Worm (Caenorhabditis elegans) whole organism, early embryonic: ENCODE data around the gene mans-2.

Experiments used
- ama-1 ChIP-seq: fragments of 150-350 bp; optimal IDR thresholded peaks from 2 replicates; lab custom pipeline; 2014
- flt-1 ChIP-seq: fragments of 200-800 bp; sonication (Bioruptor generic); IDR thresholded peaks from 2 replicates; pipeline ENCODE4 v1.3.6; 2022; ENCODE audit warnings: missing genetic modification characterization, missing compliant biosample characterization

DNA sequence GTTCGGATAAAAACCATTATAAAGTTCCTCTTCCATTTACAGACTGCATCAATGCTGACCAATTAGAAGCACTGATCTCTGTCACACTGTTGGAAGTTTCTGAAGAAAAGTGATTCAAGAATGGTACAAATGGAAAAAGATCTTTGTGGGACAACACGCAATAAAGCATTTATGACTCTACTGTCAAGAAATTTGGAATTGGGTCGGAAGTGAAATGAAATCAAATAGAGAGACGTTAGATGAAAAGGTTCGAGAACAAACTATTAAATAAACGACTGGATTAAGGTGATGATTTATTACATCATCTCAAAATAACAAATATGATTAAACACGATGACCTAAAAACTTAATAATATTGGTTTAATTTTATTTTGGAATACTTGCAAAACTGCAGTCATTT lies 21.2 kb upstream of the mans-2 start, which contains the start of gene F57F5.3:
- TF ChIP-seq ama-1 (lab: Kevin White, UChicago) (no peak), flt-1 (GFP tag; lab: Robert Waterston, UW) (no peak)
